Worm (Caenorhabditis elegans) whole organism, L2 larva: Measurements from ENCODE around the gene zim-2.

Experiments
- C34F6.9 ChIP-seq: fragments of 150-350 bp; optimal IDR thresholded peaks from 2 replicates; lab custom pipeline; 2014; ENCODE audit warnings: missing biosample characterization, missing genetic modification characterization
- F13H6.1 ChIP-seq: sonication (generic microtip); optimal IDR thresholded peaks from 2 replicates; lab custom pipeline; 2016; ENCODE audit warnings: missing genetic modification characterization, missing compliant biosample characterization
- Y55F3AM.14 ChIP-seq: fragments of 200-800 bp; sonication (Bioruptor generic); optimal IDR thresholded peaks from 2 replicates; lab custom pipeline; 2018; ENCODE audit warnings: mild to moderate bottlenecking, missing genetic modification characterization, missing compliant biosample characterization
- ZK546.5 ChIP-seq: sonication (generic microtip); optimal IDR thresholded peaks from 2 replicates; lab custom pipeline; 2017; ENCODE audit warnings: missing biosample characterization, missing genetic modification characterization
- alr-1 ChIP-seq: fragments of 150-350 bp; optimal IDR thresholded peaks from 2 replicates; lab custom pipeline; 2014; ENCODE audit warnings: missing biosample characterization, missing genetic modification characterization
- aly-2 ChIP-seq: fragments of 150-350 bp; optimal IDR thresholded peaks from 2 replicates; lab custom pipeline; 2014; ENCODE audit warnings: missing biosample characterization, missing genetic modification characterization
- blmp-1 ChIP-seq: sonication (generic microtip); optimal IDR thresholded peaks from 2 replicates; lab custom pipeline; 2017; ENCODE audit warnings: missing genetic modification characterization, mild to moderate bottlenecking, missing compliant biosample characterization, antibody characterized with exemption, moderate library complexity; ENCODE audit not compliant: insufficient read depth
- ceh-16 ChIP-seq: fragments of 150-350 bp; optimal IDR thresholded peaks from 2 replicates; lab custom pipeline; 2014; ENCODE audit warnings: missing biosample characterization, missing genetic modification characterization
- ceh-82 ChIP-seq: fragments of 150-350 bp; optimal IDR thresholded peaks from 2 replicates; lab custom pipeline; 2014; ENCODE audit warnings: missing biosample characterization, missing genetic modification characterization
- crh-2 ChIP-seq: sonication (generic microtip); optimal IDR thresholded peaks from 2 replicates; lab custom pipeline; 2017; ENCODE audit warnings: missing biosample characterization, missing genetic modification characterization
- elt-1 ChIP-seq: fragments of 150-350 bp; optimal IDR thresholded peaks from 2 replicates; lab custom pipeline; 2014; ENCODE audit warnings: missing biosample characterization, missing genetic modification characterization
- elt-3 ChIP-seq: sonication (generic microtip); optimal IDR thresholded peaks from 2 replicates; lab custom pipeline; 2017; ENCODE audit warnings: missing biosample characterization, missing genetic modification characterization
- fos-1 ChIP-seq: fragments of 150-350 bp; optimal IDR thresholded peaks from 2 replicates; lab custom pipeline; 2014; ENCODE audit warnings: missing biosample characterization, missing genetic modification characterization
- gmeb-1 ChIP-seq: fragments of 150-350 bp; optimal IDR thresholded peaks from 2 replicates; lab custom pipeline; 2014; ENCODE audit warnings: missing biosample characterization, missing genetic modification characterization
- lin-13 ChIP-seq: fragments of 150-350 bp; optimal IDR thresholded peaks from 2 replicates; lab custom pipeline; 2014; ENCODE audit warnings: missing biosample characterization, missing genetic modification reagents, missing genetic modification characterization
- lin-39 ChIP-seq: fragments of 150-350 bp; optimal IDR thresholded peaks from 2 replicates; lab custom pipeline; 2014; ENCODE audit warnings: missing biosample characterization, missing genetic modification reagents, missing genetic modification characterization
- mab-5 ChIP-seq: fragments of 150-350 bp; optimal IDR thresholded peaks from 2 replicates; lab custom pipeline; 2014; ENCODE audit warnings: missing biosample characterization, missing genetic modification characterization
- mbf-1 ChIP-seq: sonication (generic microtip); optimal IDR thresholded peaks from 2 replicates; lab custom pipeline; 2017; ENCODE audit warnings: missing biosample characterization, missing genetic modification characterization
- nhr-11 ChIP-seq: fragments of 150-350 bp; optimal IDR thresholded peaks from 2 replicates; lab custom pipeline; 2014; ENCODE audit warnings: missing biosample characterization, missing genetic modification characterization
- nhr-12 ChIP-seq: fragments of 150-350 bp; optimal IDR thresholded peaks from 2 replicates; lab custom pipeline; 2014; ENCODE audit warnings: missing biosample characterization, missing genetic modification characterization
- nhr-129 ChIP-seq: fragments of 150-350 bp; optimal IDR thresholded peaks from 2 replicates; lab custom pipeline; 2014; ENCODE audit warnings: missing biosample characterization, missing genetic modification characterization
- nhr-21 ChIP-seq: fragments of 150-350 bp; optimal IDR thresholded peaks from 2 replicates; lab custom pipeline; 2014; ENCODE audit warnings: missing biosample characterization, missing genetic modification characterization
- nhr-23 ChIP-seq: fragments of 150-350 bp; optimal IDR thresholded peaks from 2 replicates; lab custom pipeline; 2014; ENCODE audit warnings: missing biosample characterization, missing genetic modification reagents, missing genetic modification characterization
- nhr-237 ChIP-seq: fragments of 150-350 bp; optimal IDR thresholded peaks from 2 replicates; lab custom pipeline; 2014; ENCODE audit warnings: missing biosample characterization, missing genetic modification characterization
- nhr-25 ChIP-seq: fragments of 150-350 bp; sonication (generic microtip); optimal IDR thresholded peaks from 3 replicates; lab custom pipeline; 2014; ENCODE audit warnings: missing biosample characterization, missing genetic modification characterization
- nhr-6 ChIP-seq: fragments of 150-350 bp; optimal IDR thresholded peaks from 2 replicates; lab custom pipeline; 2014; ENCODE audit warnings: missing biosample characterization, missing genetic modification characterization
- nhr-77 ChIP-seq: fragments of 150-350 bp; optimal IDR thresholded peaks from 2 replicates; lab custom pipeline; 2014; ENCODE audit warnings: missing biosample characterization, missing genetic modification characterization
- peb-1 ChIP-seq: fragments of 150-350 bp; optimal IDR thresholded peaks from 2 replicates; lab custom pipeline; 2014; ENCODE audit warnings: missing biosample characterization, missing genetic modification characterization
- sem-4 ChIP-seq: fragments of 150-350 bp; optimal IDR thresholded peaks from 2 replicates; lab custom pipeline; 2014; ENCODE audit warnings: missing biosample characterization, missing genetic modification reagents, missing genetic modification characterization
- skn-1 ChIP-seq: sonication (generic microtip); optimal IDR thresholded peaks from 2 replicates; lab custom pipeline; 2017; ENCODE audit warnings: missing biosample characterization, missing genetic modification characterization
- sma-3 ChIP-seq: sonication (generic microtip); optimal IDR thresholded peaks from 2 replicates; lab custom pipeline; 2016; ENCODE audit warnings: missing genetic modification reagents, missing genetic modification characterization, missing compliant biosample characterization
- sma-9 ChIP-seq, 2 experiments: fragments of 150-350 bp in 1 of 2; sonication (generic microtip) in 1 of 2; optimal IDR thresholded peaks; 2 replicates each; lab custom pipeline; 2014 to 2016; ENCODE audit warnings: missing genetic modification characterization in 2 of 2, mild to moderate bottlenecking in 1 of 2, missing biosample characterization in 1 of 2, missing compliant biosample characterization in 1 of 2, missing genetic modification reagents in 1 of 2, moderate library complexity in 1 of 2
- unc-39 ChIP-seq: fragments of 150-350 bp; optimal IDR thresholded peaks from 2 replicates; lab custom pipeline; 2014; ENCODE audit warnings: missing biosample characterization, missing genetic modification characterization
- unc-62 ChIP-seq: fragments of 150-350 bp; optimal IDR thresholded peaks from 2 replicates; lab custom pipeline; 2014; ENCODE audit warnings: missing biosample characterization, missing genetic modification reagents, missing genetic modification characterization
- zag-1 ChIP-seq: fragments of 150-350 bp; optimal IDR thresholded peaks from 2 replicates; lab custom pipeline; 2014; ENCODE audit warnings: missing biosample characterization, missing genetic modification characterization
- ztf-1 ChIP-seq: fragments of 200-800 bp; sonication (Bioruptor generic); conservative IDR thresholded peaks from 2 replicates; pipeline ENCODE4 v1.3.6; 2022; ENCODE audit warnings: missing genetic modification characterization, missing compliant biosample characterization
- ztf-11 ChIP-seq: sonication (generic microtip); optimal IDR thresholded peaks from 2 replicates; lab custom pipeline; 2017; ENCODE audit warnings: missing biosample characterization, missing genetic modification characterization
- ztf-4 ChIP-seq: fragments of 150-350 bp; optimal IDR thresholded peaks from 2 replicates; lab custom pipeline; 2014; ENCODE audit warnings: missing biosample characterization, missing genetic modification characterization

zim-2 gene

ce11 chrIV:10512752-10513151 lies 42.3 kb upstream of the zim-2 start:
- peak; percentile 49 for TF ChIP-seq C34F6.9 (tag; lab: Kevin White, UChicago)
- TF ChIP-seq sma-9 (GFP tag; optimal IDR thresholded peaks at IDR 0.05; lab: Kevin White, UChicago): peak; percentile 16
- no peak for TF ChIP-seq sma-9 (tag; optimal IDR thresholded peaks at IDR 0.05; lab: Kevin White, UChicago)
- no peak for TF ChIP-seq sem-4 (tag; lab: Kevin White, UChicago)
- no peak for TF ChIP-seq ztf-1 (GFP tag; lab: Robert Waterston, UW)
- TF ChIP-seq F13H6.1: peak; percentile 18
- TF ChIP-seq nhr-129: peak; percentile 75
- no peak for TF ChIP-seq nhr-11 (tag; lab: Kevin White, UChicago)

- TF ChIP-seq nhr-6 (tag; lab: Kevin White, UChicago) (no peak), sma-3 (no peak), ztf-1 (GFP tag; lab: Robert Waterston, UW) (no peak), nhr-12 (tag; lab: Kevin White, UChicago) (no peak), ztf-4 (tag; lab: Kevin White, UChicago) (no peak), mbf-1 (tag; lab: Kevin White, UChicago) (no peak), blmp-1 (tag; lab: Kevin White, UChicago) (no peak), zag-1 (tag; lab: Kevin White, UChicago) (no peak), nhr-25 (tag; lab: Kevin White, UChicago) (no peak), C34F6.9 (tag; lab: Kevin White, UChicago) (no peak), nhr-77 (tag; lab: Kevin White, UChicago) (no peak), aly-2 (tag; lab: Kevin White, UChicago) (no peak), nhr-23 (no peak), unc-62 (GFP tag; lab: Kevin White, UChicago) (no peak), nhr-21 (tag; lab: Kevin White, UChicago) (no peak)
Observed at ce11 chrIV:10513266-10513665, 41.8 kb upstream of the zim-2 start.

ce11 chrIV:10515128-10515527 lies 39.9 kb upstream of the zim-2 start, which contains the start of gene C02F4.4:
Gene C02F4.4, minus strand, starts transcription at chrIV:10515228.
- no peak for TF ChIP-seq ZK546.5 (tag; lab: Kevin White, UChicago)
- no peak for TF ChIP-seq mbf-1 (tag; lab: Kevin White, UChicago)
- TF ChIP-seq fos-1 (tag; lab: Kevin White, UChicago): no peak
- no peak for TF ChIP-seq ceh-16 (tag; lab: Kevin White, UChicago)
- TF ChIP-seq peb-1 (tag; lab: Kevin White, UChicago): no peak
- TF ChIP-seq ztf-4 (tag; lab: Kevin White, UChicago): no peak
- no peak for TF ChIP-seq aly-2 (tag; lab: Kevin White, UChicago)
- no peak for TF ChIP-seq ztf-1 (GFP tag; lab: Robert Waterston, UW)
- no peak for TF ChIP-seq nhr-21 (tag; lab: Kevin White, UChicago)
- TF ChIP-seq sma-9 (GFP tag; optimal IDR thresholded peaks at IDR 0.05; lab: Kevin White, UChicago): no peak
- no peak for TF ChIP-seq sma-9 (tag; optimal IDR thresholded peaks at IDR 0.05; lab: Kevin White, UChicago)
- TF ChIP-seq alr-1 (tag; lab: Kevin White, UChicago): no peak
- no peak for TF ChIP-seq Y55F3AM.14
- no peak for TF ChIP-seq elt-1 (tag; lab: Kevin White, UChicago)
- TF ChIP-seq ztf-11 (tag; lab: Kevin White, UChicago): no peak
- no peak for TF ChIP-seq elt-3 (tag; lab: Kevin White, UChicago)
- no peak for TF ChIP-seq nhr-12 (tag; lab: Kevin White, UChicago)
- TF ChIP-seq ceh-82 (tag; lab: Kevin White, UChicago): no peak
- no peak for TF ChIP-seq skn-1 (tag; lab: Kevin White, UChicago)
- TF ChIP-seq nhr-237 (tag; lab: Kevin White, UChicago): no peak

ce11 chrIV:10518652-10519051 lies 36.4 kb upstream of the zim-2 start:
- TF ChIP-seq unc-39 (tag; lab: Kevin White, UChicago) (no peak), gmeb-1 (tag; lab: Kevin White, UChicago) (no peak), nhr-25 (tag; lab: Kevin White, UChicago) (no peak), elt-3 (tag; lab: Kevin White, UChicago) (no peak), lin-13 (no peak), lin-39 (tag; lab: Kevin White, UChicago) (no peak), nhr-11 (tag; lab: Kevin White, UChicago) (no peak), F13H6.1 (no peak), sma-3 (no peak), mab-5 (tag; lab: Kevin White, UChicago) (no peak), aly-2 (tag; lab: Kevin White, UChicago) (no peak), ceh-82 (tag; lab: Kevin White, UChicago) (no peak), nhr-237 (tag; lab: Kevin White, UChicago) (no peak), Y55F3AM.14 (no peak), nhr-129 (no peak), crh-2 (tag; lab: Kevin White, UChicago) (no peak)
